Worm (Caenorhabditis elegans) whole organism, late embryonic: ENCODE results near the gene nlg-1.

ENCODE experiments used
- F13H6.1 ChIP-seq: sonication (generic microtip); optimal IDR thresholded peaks from 2 replicates; lab custom pipeline; 2016; ENCODE audit warnings: missing genetic modification characterization, missing compliant biosample characterization
- K02D7.2 ChIP-seq: sonication (generic microtip); optimal IDR thresholded peaks from 2 replicates; lab custom pipeline; 2017; ENCODE audit warnings: mild to moderate bottlenecking, missing genetic modification characterization, missing compliant biosample characterization
- K09A11.1 ChIP-seq: sonication (generic microtip); optimal IDR thresholded peaks from 2 replicates; lab custom pipeline; 2017; ENCODE audit warnings: antibody characterized with exemption, mild to moderate bottlenecking, missing genetic modification characterization, missing compliant biosample characterization; ENCODE audit not compliant: insufficient read depth
- T23F11.4 ChIP-seq: fragments of 200-800 bp; sonication (Bioruptor generic); optimal IDR thresholded peaks from 2 replicates; lab custom pipeline; 2018; ENCODE audit warnings: mild to moderate bottlenecking, missing genetic modification characterization, missing compliant biosample characterization
- ama-1 ChIP-seq: fragments of 150-350 bp; optimal IDR thresholded peaks from 2 replicates; lab custom pipeline; 2014
- ceh-14 ChIP-seq: sonication (generic microtip); optimal IDR thresholded peaks from 2 replicates; lab custom pipeline; 2016; ENCODE audit warnings: missing genotype, missing genetic modification characterization, missing compliant biosample characterization
- ceh-18 ChIP-seq: sonication (generic microtip); optimal IDR thresholded peaks from 2 replicates; lab custom pipeline; 2016; ENCODE audit warnings: missing genetic modification characterization, missing compliant biosample characterization
- ceh-19 ChIP-seq: fragments of 200-800 bp; sonication (Bioruptor generic); optimal IDR thresholded peaks from 2 replicates; lab custom pipeline; 2018; ENCODE audit warnings: mild to moderate bottlenecking, missing genetic modification characterization, missing compliant biosample characterization
- ceh-2 ChIP-seq: sonication (generic microtip); optimal IDR thresholded peaks from 2 replicates; lab custom pipeline; 2016; ENCODE audit warnings: missing genotype, missing genetic modification characterization, missing compliant biosample characterization
- ceh-22 ChIP-seq: sonication (generic microtip); optimal IDR thresholded peaks from 2 replicates; lab custom pipeline; 2017; ENCODE audit warnings: missing biosample characterization, missing genetic modification characterization
- ceh-24 ChIP-seq: sonication (generic microtip); optimal IDR thresholded peaks from 2 replicates; lab custom pipeline; 2016; ENCODE audit warnings: mild to moderate bottlenecking, missing genetic modification characterization, missing compliant biosample characterization
- ceh-30 ChIP-seq: fragments of 150-350 bp; optimal IDR thresholded peaks from 2 replicates; lab custom pipeline; 2014; ENCODE audit warnings: missing biosample characterization, missing genetic modification characterization
- ceh-31 ChIP-seq: sonication (generic microtip); optimal IDR thresholded peaks from 2 replicates; lab custom pipeline; 2016; ENCODE audit warnings: missing genetic modification characterization, missing compliant biosample characterization
- ceh-48 ChIP-seq: sonication (generic microtip); optimal IDR thresholded peaks from 2 replicates; lab custom pipeline; 2016; ENCODE audit warnings: missing genetic modification characterization, inconsistent platforms, missing compliant biosample characterization
- ceh-6 ChIP-seq: fragments of 200-800 bp; sonication (Bioruptor generic); optimal IDR thresholded peaks from 2 replicates; lab custom pipeline; 2018; ENCODE audit warnings: mild to moderate bottlenecking, missing genetic modification characterization, missing compliant biosample characterization
- ceh-9 ChIP-seq: sonication (generic microtip); optimal IDR thresholded peaks from 2 replicates; lab custom pipeline; 2016; ENCODE audit warnings: mild to moderate bottlenecking, missing genetic modification characterization, inconsistent platforms, missing compliant biosample characterization
- che-1 ChIP-seq: sonication (generic microtip); optimal IDR thresholded peaks from 2 replicates; lab custom pipeline; 2016; ENCODE audit warnings: mild to moderate bottlenecking, missing genetic modification characterization, missing compliant biosample characterization
- dve-1 ChIP-seq: sonication (generic microtip); optimal IDR thresholded peaks from 2 replicates; lab custom pipeline; 2017; ENCODE audit warnings: antibody characterized with exemption, mild to moderate bottlenecking, missing genetic modification characterization, missing compliant biosample characterization
- elt-4 ChIP-seq: sonication (generic microtip); optimal IDR thresholded peaks from 2 replicates; lab custom pipeline; 2016; ENCODE audit warnings: missing genetic modification characterization, missing compliant biosample characterization
- ets-4 ChIP-seq: sonication (generic microtip); optimal IDR thresholded peaks from 2 replicates; lab custom pipeline; 2016; ENCODE audit warnings: missing genetic modification characterization, missing compliant biosample characterization
- fax-1 ChIP-seq: sonication (generic microtip); optimal IDR thresholded peaks from 2 replicates; lab custom pipeline; 2016; ENCODE audit warnings: missing genotype, missing genetic modification characterization, missing compliant biosample characterization
- fkh-6 ChIP-seq: sonication (generic microtip); optimal IDR thresholded peaks from 2 replicates; lab custom pipeline; 2016; ENCODE audit warnings: missing genetic modification characterization, missing compliant biosample characterization
- hlh-13 ChIP-seq: fragments of 200-800 bp; sonication (Bioruptor generic); optimal IDR thresholded peaks from 2 replicates; lab custom pipeline; 2018; ENCODE audit warnings: mild to moderate bottlenecking, missing genetic modification characterization, missing compliant biosample characterization
- hlh-30 ChIP-seq: sonication (generic microtip); optimal IDR thresholded peaks from 2 replicates; lab custom pipeline; 2017; ENCODE audit warnings: antibody characterized with exemption, missing genetic modification characterization, missing compliant biosample characterization; ENCODE audit not compliant: insufficient read depth
- hlh-6 ChIP-seq: sonication (generic microtip); optimal IDR thresholded peaks from 2 replicates; lab custom pipeline; 2016; ENCODE audit warnings: missing genotype, missing genetic modification characterization, missing compliant biosample characterization
- lin-11 ChIP-seq: fragments of 200-800 bp; sonication (Bioruptor generic); optimal IDR thresholded peaks from 2 replicates; lab custom pipeline; 2018; ENCODE audit warnings: mild to moderate bottlenecking, missing genetic modification characterization, missing compliant biosample characterization
- madf-2 ChIP-seq: sonication (generic microtip); optimal IDR thresholded peaks from 2 replicates; lab custom pipeline; 2017; ENCODE audit warnings: missing genetic modification characterization, missing compliant biosample characterization
- mec-3 ChIP-seq: sonication (generic microtip); optimal IDR thresholded peaks from 2 replicates; lab custom pipeline; 2016; ENCODE audit warnings: borderline replicate concordance, missing genetic modification characterization, missing compliant biosample characterization
- nfya-1 ChIP-seq: sonication (generic microtip); optimal IDR thresholded peaks from 2 replicates; lab custom pipeline; 2017; ENCODE audit warnings: missing genetic modification characterization, mild to moderate bottlenecking, missing compliant biosample characterization, antibody characterized with exemption, moderate library complexity
- nhr-11 ChIP-seq: fragments of 150-350 bp; optimal IDR thresholded peaks from 2 replicates; lab custom pipeline; 2014; ENCODE audit warnings: missing biosample characterization, missing genetic modification characterization
- nhr-232 ChIP-seq: sonication (generic microtip); optimal IDR thresholded peaks from 2 replicates; lab custom pipeline; 2016; ENCODE audit warnings: missing genetic modification characterization, missing compliant biosample characterization
- npax-4 ChIP-seq: sonication (generic microtip); optimal IDR thresholded peaks from 2 replicates; lab custom pipeline; 2016; ENCODE audit warnings: missing genetic modification characterization, missing compliant biosample characterization
- odd-2 ChIP-seq: sonication (generic microtip); optimal IDR thresholded peaks from 2 replicates; lab custom pipeline; 2017; ENCODE audit warnings: antibody characterized with exemption, mild to moderate bottlenecking, missing genetic modification characterization, missing compliant biosample characterization
- pax-1 ChIP-seq: fragments of 150-350 bp; optimal IDR thresholded peaks from 2 replicates; lab custom pipeline; 2014; ENCODE audit warnings: missing biosample characterization, missing genetic modification characterization
- pha-2 ChIP-seq: sonication (generic microtip); optimal IDR thresholded peaks from 2 replicates; lab custom pipeline; 2017; ENCODE audit warnings: mild to moderate bottlenecking, missing genetic modification characterization, missing compliant biosample characterization
- pha-4 ChIP-seq: fragments of 150-350 bp; optimal IDR thresholded peaks from 2 replicates; lab custom pipeline; 2018; ENCODE audit warnings: missing biosample characterization, missing genetic modification reagents, missing genetic modification characterization
- pqm-1 ChIP-seq: sonication (generic microtip); optimal IDR thresholded peaks from 2 replicates; lab custom pipeline; 2016; ENCODE audit warnings: missing genetic modification characterization, missing compliant biosample characterization
- ref-2 ChIP-seq: sonication (generic microtip); optimal IDR thresholded peaks from 2 replicates; lab custom pipeline; 2016; ENCODE audit warnings: missing genetic modification characterization, missing compliant biosample characterization
- sox-2 ChIP-seq: fragments of 200-800 bp; sonication (Bioruptor generic); IDR thresholded peaks from 2 replicates; pipeline ENCODE4 v1.3.6; 2022; ENCODE audit warnings: missing genetic modification reagents, missing genetic modification characterization, missing compliant biosample characterization
- sox-4 ChIP-seq: sonication (generic microtip); optimal IDR thresholded peaks from 2 replicates; lab custom pipeline; 2017; ENCODE audit warnings: mild to moderate bottlenecking, missing genetic modification characterization, inconsistent platforms, missing compliant biosample characterization
- syd-9 ChIP-seq: sonication (generic microtip); optimal IDR thresholded peaks from 2 replicates; lab custom pipeline; 2016; ENCODE audit warnings: mild to moderate bottlenecking, missing genetic modification characterization, moderate library complexity, missing compliant biosample characterization
- tbx-2 ChIP-seq: sonication (generic microtip); optimal IDR thresholded peaks from 2 replicates; lab custom pipeline; 2016; ENCODE audit warnings: missing genetic modification characterization, missing compliant biosample characterization
- ttx-3 ChIP-seq: sonication (generic microtip); optimal IDR thresholded peaks from 2 replicates; lab custom pipeline; 2016; ENCODE audit warnings: missing genetic modification reagents, missing genetic modification characterization, missing compliant biosample characterization
- unc-3 ChIP-seq, 2 experiments: fragments of 200-800 bp in 1 of 2; sonication (Bioruptor generic) in 1 of 2; sonication (generic microtip) in 1 of 2; conservative IDR thresholded peaks in 1 of 2; optimal IDR thresholded peaks in 1 of 2; 2 replicates each; pipeline versions ENCODE4 v1.3.6 to Lab custom; 2016 to 2022; ENCODE audit warnings: missing compliant biosample characterization in 2 of 2, missing genetic modification characterization in 2 of 2, missing genetic modification reagents in 1 of 2
- unc-42 ChIP-seq: sonication (generic microtip); optimal IDR thresholded peaks from 2 replicates; lab custom pipeline; 2016; ENCODE audit warnings: missing genotype, missing genetic modification characterization, missing compliant biosample characterization
- unc-55 ChIP-seq: sonication (generic microtip); optimal IDR thresholded peaks from 2 replicates; lab custom pipeline; 2017; ENCODE audit warnings: missing biosample characterization, missing genetic modification reagents, missing genetic modification characterization
- unc-86 ChIP-seq: sonication (generic microtip); optimal IDR thresholded peaks from 2 replicates; lab custom pipeline; 2016; ENCODE audit warnings: missing genetic modification characterization, missing compliant biosample characterization
- ztf-16 ChIP-seq: sonication (generic microtip); optimal IDR thresholded peaks from 2 replicates; lab custom pipeline; 2017; ENCODE audit warnings: missing genetic modification characterization, missing compliant biosample characterization

The nlg-1 gene

ce11 chrX:13631122-13631672 lies at the start of gene nlg-1:
Gene nlg-1 (minus strand): TSS chrX:13631172.
- TF ChIP-seq K02D7.2 (tag; lab: Kevin White, UChicago) (no peak), sox-4 (tag; lab: Kevin White, UChicago) (no peak), unc-42 (tag; lab: Kevin White, UChicago) (peak; percentile 82), pha-4 (no peak)

DNA sequence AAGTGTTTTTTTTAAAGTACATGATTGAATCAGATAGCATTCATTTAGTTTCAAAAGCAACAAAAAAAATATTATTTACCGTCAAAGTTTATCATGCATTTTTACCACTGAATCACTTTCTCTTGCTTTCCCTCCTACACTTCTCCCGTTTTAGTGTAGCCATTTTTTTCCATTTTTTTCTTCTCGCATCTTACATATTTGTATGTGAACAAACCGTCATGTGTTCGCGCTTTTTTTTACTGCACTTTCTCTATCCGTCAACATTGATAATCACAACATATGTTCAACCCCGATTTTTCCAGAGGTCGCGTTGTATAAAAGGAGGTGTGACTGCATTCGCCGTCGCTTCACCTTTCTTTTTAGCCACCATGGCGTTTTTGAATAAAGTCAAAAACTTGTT lies 45.9 kb upstream of the nlg-1 start, which contains the start of gene gck-4:
TSS of gene gck-4 (plus strand) at position 301 of the 400 bp plus-strand sequence.
- no peak for TF ChIP-seq dve-1

- TF ChIP-seq sox-2 (GFP tag; lab: Robert Waterston, UW) (no peak), ceh-6 (GFP tag; lab: Kevin White, UChicago) (no peak), unc-86 (no peak), odd-2 (tag; lab: Kevin White, UChicago) (no peak), ceh-48 (tag; lab: Kevin White, UChicago) (no peak), ceh-31 (tag; lab: Kevin White, UChicago) (peak; percentile 53), dve-1 (no peak), ceh-9 (tag; lab: Kevin White, UChicago) (no peak), ama-1 (lab: Kevin White, UChicago) (no peak), ceh-22 (tag; lab: Kevin White, UChicago) (no peak), unc-42 (tag; lab: Kevin White, UChicago) (no peak), sox-4 (tag; lab: Kevin White, UChicago) (no peak), T23F11.4 (GFP tag; lab: Kevin White, UChicago) (peak; percentile 46), unc-55 (GFP tag; lab: Kevin White, UChicago) (no peak), unc-3 (GFP tag; conservative IDR thresholded peaks at IDR 0.05; lab: Robert Waterston, UW) (no peak), unc-3 (tag; optimal IDR thresholded peaks at IDR 0.05; lab: Kevin White, UChicago) (no peak), fax-1 (tag; lab: Kevin White, UChicago) (peak; percentile 17), mec-3 (tag; lab: Kevin White, UChicago) (no peak), pha-2 (tag; lab: Kevin White, UChicago) (peak; percentile 20), che-1 (tag; lab: Kevin White, UChicago) (no peak), K02D7.2 (tag; lab: Kevin White, UChicago) (no peak), fkh-6 (peak; percentile 38), nhr-232 (tag; lab: Kevin White, UChicago) (no peak), ceh-14 (no peak), ref-2 (tag; lab: Kevin White, UChicago) (peak; percentile 56), lin-11 (tag; lab: Kevin White, UChicago) (no peak), ztf-16 (peak; percentile 50), ets-4 (tag; lab: Kevin White, UChicago) (no peak), madf-2 (tag; lab: Kevin White, UChicago) (no peak), hlh-13 (no peak), ceh-2 (tag; lab: Kevin White, UChicago) (peak; percentile 6), pax-1 (tag; lab: Kevin White, UChicago) (peak; percentile 71), ceh-24 (no peak), ceh-30 (tag; lab: Kevin White, UChicago) (no peak), syd-9 (tag; lab: Kevin White, UChicago) (no peak), pha-4 (no peak), ttx-3 (no peak), K09A11.1 (no peak), ceh-18 (tag; lab: Kevin White, UChicago) (peak; percentile 43), npax-4 (tag; lab: Kevin White, UChicago) (no peak), elt-4 (no peak), nfya-1 (tag; lab: Kevin White, UChicago) (peak; percentile 38), ceh-19 (no peak), tbx-2 (tag; lab: Kevin White, UChicago) (peak; percentile 42), pqm-1 (tag; lab: Kevin White, UChicago) (no peak), F13H6.1 (tag; lab: Kevin White, UChicago) (no peak), hlh-30 (peak; percentile 25), nhr-11 (tag; lab: Kevin White, UChicago) (no peak), hlh-6 (tag; lab: Kevin White, UChicago) (no peak)
These were observed 44.5 kb upstream of the nlg-1 start for ce11 chrX:13675444-13675843.
